Worm (Caenorhabditis elegans) whole organism, L1 larva: ENCODE results near the gene K09C8.8.

ENCODE experiments used
- elt-2 ChIP-seq: sonication (generic microtip); optimal IDR thresholded peaks from 2 replicates; lab custom pipeline; 2016; ENCODE audit warnings: missing genetic modification characterization, mild to moderate bottlenecking, inconsistent platforms, missing compliant biosample characterization, missing genetic modification reagents
- fkh-4 ChIP-seq: sonication (generic microtip); optimal IDR thresholded peaks from 2 replicates; lab custom pipeline; 2016; ENCODE audit warnings: missing compliant biosample characterization, missing genetic modification characterization, borderline replicate concordance
- snpc-4 ChIP-seq: fragments of 150-350 bp; optimal IDR thresholded peaks from 2 replicates; lab custom pipeline; 2014; ENCODE audit warnings: missing biosample characterization, missing genetic modification characterization
- unc-62 ChIP-seq: fragments of 150-350 bp; optimal IDR thresholded peaks from 2 replicates; lab custom pipeline; 2014; ENCODE audit warnings: missing biosample characterization, missing genetic modification reagents, missing genetic modification characterization

DNA sequence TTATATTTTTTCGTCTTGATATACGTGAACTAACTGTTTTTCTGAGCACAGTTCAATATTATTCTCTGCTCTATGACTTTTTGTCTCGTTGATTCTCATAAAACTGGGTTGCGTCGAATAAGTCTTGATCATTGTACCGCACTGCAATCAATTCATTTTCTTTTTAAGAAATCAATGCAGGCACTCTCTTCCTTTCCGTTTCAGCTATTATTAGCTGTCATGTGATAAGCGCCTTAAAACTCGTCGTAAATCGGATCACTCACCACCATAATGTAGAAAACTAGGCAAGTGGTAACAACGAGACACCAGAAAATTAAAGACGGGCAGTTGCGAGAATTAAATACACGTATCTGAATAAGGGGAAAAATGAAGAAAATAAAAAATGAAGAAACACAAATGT, 36.7 kb downstream of the K09C8.8 start:
- peak; percentile 33 for TF ChIP-seq elt-2 (tag; lab: Kevin White, UChicago)
- TF ChIP-seq unc-62 (GFP tag; lab: Kevin White, UChicago): no peak
- TF ChIP-seq snpc-4 (tag; lab: Kevin White, UChicago): no peak
- no peak for TF ChIP-seq fkh-4
